Worm (Caenorhabditis elegans) whole organism, L2 larva: ENCODE data around the gene otpl-2.

Source experiments
- C34F6.9 ChIP-seq: fragments of 150-350 bp; optimal IDR thresholded peaks from 2 replicates; lab custom pipeline; 2014; ENCODE audit warnings: missing biosample characterization, missing genetic modification characterization
- F13H6.1 ChIP-seq: sonication (generic microtip); optimal IDR thresholded peaks from 2 replicates; lab custom pipeline; 2016; ENCODE audit warnings: missing genetic modification characterization, missing compliant biosample characterization
- ZK546.5 ChIP-seq: sonication (generic microtip); optimal IDR thresholded peaks from 2 replicates; lab custom pipeline; 2017; ENCODE audit warnings: missing biosample characterization, missing genetic modification characterization
- alr-1 ChIP-seq: fragments of 150-350 bp; optimal IDR thresholded peaks from 2 replicates; lab custom pipeline; 2014; ENCODE audit warnings: missing biosample characterization, missing genetic modification characterization
- aly-2 ChIP-seq: fragments of 150-350 bp; optimal IDR thresholded peaks from 2 replicates; lab custom pipeline; 2014; ENCODE audit warnings: missing biosample characterization, missing genetic modification characterization
- ama-1 ChIP-seq: fragments of 150-350 bp; optimal IDR thresholded peaks from 2 replicates; lab custom pipeline; 2018; ENCODE audit warnings: inconsistent platforms
- blmp-1 ChIP-seq: sonication (generic microtip); optimal IDR thresholded peaks from 2 replicates; lab custom pipeline; 2017; ENCODE audit warnings: missing genetic modification characterization, mild to moderate bottlenecking, missing compliant biosample characterization, antibody characterized with exemption, moderate library complexity; ENCODE audit not compliant: insufficient read depth
- ceh-16 ChIP-seq: fragments of 150-350 bp; optimal IDR thresholded peaks from 2 replicates; lab custom pipeline; 2014; ENCODE audit warnings: missing biosample characterization, missing genetic modification characterization
- egl-27 ChIP-seq: sonication (generic microtip); optimal IDR thresholded peaks from 3 replicates; lab custom pipeline; 2017; ENCODE audit warnings: missing biosample characterization, missing genetic modification reagents, missing genetic modification characterization
- elt-3 ChIP-seq: sonication (generic microtip); optimal IDR thresholded peaks from 2 replicates; lab custom pipeline; 2017; ENCODE audit warnings: missing biosample characterization, missing genetic modification characterization
- fos-1 ChIP-seq: fragments of 150-350 bp; optimal IDR thresholded peaks from 2 replicates; lab custom pipeline; 2014; ENCODE audit warnings: missing biosample characterization, missing genetic modification characterization
- gmeb-1 ChIP-seq: fragments of 150-350 bp; optimal IDR thresholded peaks from 2 replicates; lab custom pipeline; 2014; ENCODE audit warnings: missing biosample characterization, missing genetic modification characterization
- lin-13 ChIP-seq: fragments of 150-350 bp; optimal IDR thresholded peaks from 2 replicates; lab custom pipeline; 2014; ENCODE audit warnings: missing biosample characterization, missing genetic modification reagents, missing genetic modification characterization
- lin-39 ChIP-seq: fragments of 150-350 bp; optimal IDR thresholded peaks from 2 replicates; lab custom pipeline; 2014; ENCODE audit warnings: missing biosample characterization, missing genetic modification reagents, missing genetic modification characterization
- mbf-1 ChIP-seq: sonication (generic microtip); optimal IDR thresholded peaks from 2 replicates; lab custom pipeline; 2017; ENCODE audit warnings: missing biosample characterization, missing genetic modification characterization
- nhr-11 ChIP-seq: fragments of 150-350 bp; optimal IDR thresholded peaks from 2 replicates; lab custom pipeline; 2014; ENCODE audit warnings: missing biosample characterization, missing genetic modification characterization
- nhr-129 ChIP-seq: fragments of 150-350 bp; optimal IDR thresholded peaks from 2 replicates; lab custom pipeline; 2014; ENCODE audit warnings: missing biosample characterization, missing genetic modification characterization
- nhr-6 ChIP-seq: fragments of 150-350 bp; optimal IDR thresholded peaks from 2 replicates; lab custom pipeline; 2014; ENCODE audit warnings: missing biosample characterization, missing genetic modification characterization
- peb-1 ChIP-seq: fragments of 150-350 bp; optimal IDR thresholded peaks from 2 replicates; lab custom pipeline; 2014; ENCODE audit warnings: missing biosample characterization, missing genetic modification characterization
- sem-4 ChIP-seq: fragments of 150-350 bp; optimal IDR thresholded peaks from 2 replicates; lab custom pipeline; 2014; ENCODE audit warnings: missing biosample characterization, missing genetic modification reagents, missing genetic modification characterization
- skn-1 ChIP-seq: sonication (generic microtip); optimal IDR thresholded peaks from 2 replicates; lab custom pipeline; 2017; ENCODE audit warnings: missing biosample characterization, missing genetic modification characterization
- sma-3 ChIP-seq: sonication (generic microtip); optimal IDR thresholded peaks from 2 replicates; lab custom pipeline; 2016; ENCODE audit warnings: missing genetic modification reagents, missing genetic modification characterization, missing compliant biosample characterization
- sma-9 ChIP-seq, 2 experiments: fragments of 150-350 bp in 1 of 2; sonication (generic microtip) in 1 of 2; optimal IDR thresholded peaks; 2 replicates each; lab custom pipeline; 2014 to 2016; ENCODE audit warnings: missing genetic modification characterization in 2 of 2, mild to moderate bottlenecking in 1 of 2, missing biosample characterization in 1 of 2, missing compliant biosample characterization in 1 of 2, missing genetic modification reagents in 1 of 2, moderate library complexity in 1 of 2
- snpc-4 ChIP-seq: fragments of 150-350 bp; optimal IDR thresholded peaks from 2 replicates; lab custom pipeline; 2014; ENCODE audit warnings: missing biosample characterization, missing genetic modification characterization
- unc-39 ChIP-seq: fragments of 150-350 bp; optimal IDR thresholded peaks from 2 replicates; lab custom pipeline; 2014; ENCODE audit warnings: missing biosample characterization, missing genetic modification characterization
- unc-55 ChIP-seq: fragments of 150-350 bp; sonication (generic microtip); optimal IDR thresholded peaks from 3 replicates; lab custom pipeline; 2014; ENCODE audit warnings: missing biosample characterization, missing genetic modification reagents, missing genetic modification characterization
- zag-1 ChIP-seq: fragments of 150-350 bp; optimal IDR thresholded peaks from 2 replicates; lab custom pipeline; 2014; ENCODE audit warnings: missing biosample characterization, missing genetic modification characterization
- ztf-11 ChIP-seq: sonication (generic microtip); optimal IDR thresholded peaks from 2 replicates; lab custom pipeline; 2017; ENCODE audit warnings: missing biosample characterization, missing genetic modification characterization

Gene otpl-2

DNA sequence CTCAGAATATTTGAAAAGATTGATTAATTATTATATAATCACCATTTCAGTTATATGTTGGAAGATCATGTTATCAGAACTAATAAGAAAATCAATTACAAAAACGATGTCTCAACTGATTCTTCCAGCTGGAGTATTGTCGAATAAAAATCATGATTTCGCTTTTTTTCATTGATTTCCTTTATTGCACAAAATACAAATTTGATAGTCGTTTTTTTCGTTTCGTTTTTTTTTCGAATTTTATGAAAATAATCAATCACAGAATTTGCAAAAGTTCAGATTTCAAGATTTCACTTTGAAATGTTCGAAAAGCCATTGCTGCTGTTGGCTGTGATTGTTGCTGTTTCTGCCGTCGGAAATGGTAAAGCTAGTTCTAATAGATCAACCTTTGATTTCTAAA is 37.7 kb upstream of the otpl-2 start, which contains the start of gene C49G7.13:
C49G7.13 (plus strand) TSS at position 301 of the 400 bp plus-strand sequence.
- TF ChIP-seq blmp-1 (tag; lab: Kevin White, UChicago) (no peak), ceh-16 (tag; lab: Kevin White, UChicago) (no peak), ztf-11 (tag; lab: Kevin White, UChicago) (no peak), unc-39 (tag; lab: Kevin White, UChicago) (no peak), mbf-1 (no peak), sma-3 (GFP tag; lab: Kevin White, UChicago) (no peak), peb-1 (tag; lab: Kevin White, UChicago) (no peak), skn-1 (tag; lab: Kevin White, UChicago) (no peak), unc-55 (GFP tag; lab: Kevin White, UChicago) (no peak)
- TF ChIP-seq, all 48 proteins: peak for 0

- TF ChIP-seq lin-13, result no peak
- TF ChIP-seq mbf-1, result no peak
- TF ChIP-seq C34F6.9 (tag; lab: Kevin White, UChicago), result no peak
- TF ChIP-seq sma-3 (GFP tag; lab: Kevin White, UChicago), result no peak
- no peak for TF ChIP-seq egl-27 (tag; lab: Kevin White, UChicago)
- no peak for TF ChIP-seq peb-1 (tag; lab: Kevin White, UChicago)
- TF ChIP-seq F13H6.1 (tag; lab: Kevin White, UChicago), result no peak
- no peak for TF ChIP-seq blmp-1 (tag; lab: Kevin White, UChicago)
These were observed 35.4 kb upstream of the otpl-2 start, which contains the start of gene C49G7.12 for ce11 chrV:4038110-4038509. Gene C49G7.12, plus strand, starts transcription at chrV:4038410.

DNA sequence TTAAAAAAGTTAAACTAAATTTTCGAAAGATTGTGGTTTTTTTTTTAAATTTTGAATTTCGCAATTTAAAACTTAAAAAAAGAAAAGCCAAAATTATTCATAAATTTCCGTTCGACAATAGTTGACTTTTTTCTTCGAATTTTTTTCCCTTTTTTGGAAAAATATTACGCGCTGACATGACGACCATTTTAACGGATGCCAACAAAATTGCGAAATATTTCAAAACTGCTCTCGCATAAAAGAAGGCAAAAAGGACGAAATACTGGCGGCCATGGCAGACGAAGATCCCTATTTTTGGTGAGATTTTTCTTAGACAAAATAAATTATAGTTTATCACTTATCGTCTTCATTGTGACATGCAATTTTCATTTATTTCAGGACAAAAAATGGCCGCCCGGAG is 35.0 kb upstream of the otpl-2 start:
- TF ChIP-seq alr-1 (tag; lab: Kevin White, UChicago) (no peak), nhr-129 (tag; lab: Kevin White, UChicago) (peak; percentile 69)

DNA sequence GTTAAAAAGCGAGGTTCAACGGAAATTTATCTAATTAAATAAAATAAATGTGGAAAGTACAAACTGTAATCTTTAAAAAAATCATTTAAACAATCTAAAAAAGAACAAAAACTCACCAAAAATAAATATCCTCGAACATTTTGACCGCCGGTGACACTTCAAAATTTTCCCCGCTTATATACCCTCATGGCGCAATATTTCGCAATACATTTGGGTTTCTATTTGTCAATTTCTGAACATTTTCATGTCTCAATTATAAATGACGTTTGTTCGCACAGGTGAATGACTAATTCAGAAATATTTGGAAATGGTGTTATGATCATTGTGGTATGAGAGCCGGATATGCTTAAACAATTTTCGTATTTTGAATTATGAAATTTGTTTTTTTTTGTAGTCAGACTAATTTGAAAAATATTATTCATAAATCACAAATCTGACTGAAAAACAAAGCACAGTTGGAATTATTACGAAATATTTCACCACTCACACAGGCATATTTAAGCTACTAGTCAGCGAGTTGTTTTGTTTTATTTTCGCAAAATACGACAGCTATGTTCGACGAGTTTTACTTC is 31.6 kb upstream of the otpl-2 start, which contains the start of the genes C49G7.10 and irg-2:
C49G7.10 (minus strand) TSS at position 169 of the 572 bp plus-strand sequence.
irg-2 (plus strand) TSS at position 329 of the 572 bp plus-strand sequence.
- TF ChIP-seq ztf-11 (tag; lab: Kevin White, UChicago), result no peak
- no peak for TF ChIP-seq egl-27 (tag; lab: Kevin White, UChicago)
- peak; percentile 35 for TF ChIP-seq unc-55 (GFP tag; lab: Kevin White, UChicago)
- TF ChIP-seq elt-3 (tag; lab: Kevin White, UChicago), result no peak
- peak; percentile 100 for TF ChIP-seq nhr-129 (tag; lab: Kevin White, UChicago)
- TF ChIP-seq gmeb-1 (tag; lab: Kevin White, UChicago), result no peak
- no peak for TF ChIP-seq nhr-11 (tag; lab: Kevin White, UChicago)
- peak; percentile 24 for TF ChIP-seq C34F6.9 (tag; lab: Kevin White, UChicago)
- TF ChIP-seq fos-1 (tag; lab: Kevin White, UChicago), result peak; percentile 2

DNA sequence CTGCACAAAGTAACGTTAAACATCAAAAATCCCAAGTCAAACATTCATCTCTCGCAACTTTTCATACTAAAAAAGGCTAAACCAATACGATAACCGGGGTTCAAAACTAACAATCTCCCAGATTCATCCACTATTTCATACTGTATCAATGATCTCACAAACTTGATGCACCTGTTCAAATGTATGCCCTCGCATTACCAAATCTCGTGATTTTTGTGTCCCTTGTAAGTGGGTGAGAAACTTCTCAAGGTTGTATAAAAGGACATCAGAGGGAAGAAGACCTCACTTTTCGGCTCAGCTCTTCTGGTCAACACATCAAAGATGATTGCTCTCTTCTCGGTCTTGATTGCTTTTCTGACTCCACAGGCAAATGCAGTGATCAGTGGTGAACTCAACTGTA is 29.9 kb upstream of the otpl-2 start, which contains the start of gene phat-3:
phat-3 (plus strand) TSS at position 301 of the 400 bp plus-strand sequence.
- TF ChIP-seq nhr-6 (tag; lab: Kevin White, UChicago) (no peak), gmeb-1 (tag; lab: Kevin White, UChicago) (no peak), ceh-16 (tag; lab: Kevin White, UChicago) (no peak), snpc-4 (tag; lab: Kevin White, UChicago) (no peak), sem-4 (tag; lab: Kevin White, UChicago) (no peak), lin-39 (tag; lab: Kevin White, UChicago) (no peak), aly-2 (tag; lab: Kevin White, UChicago) (no peak), elt-3 (tag; lab: Kevin White, UChicago) (no peak), zag-1 (tag; lab: Kevin White, UChicago) (no peak), sma-9 (GFP tag; optimal IDR thresholded peaks at IDR 0.05; lab: Kevin White, UChicago) (no peak), sma-9 (tag; optimal IDR thresholded peaks at IDR 0.05; lab: Kevin White, UChicago) (no peak)

DNA sequence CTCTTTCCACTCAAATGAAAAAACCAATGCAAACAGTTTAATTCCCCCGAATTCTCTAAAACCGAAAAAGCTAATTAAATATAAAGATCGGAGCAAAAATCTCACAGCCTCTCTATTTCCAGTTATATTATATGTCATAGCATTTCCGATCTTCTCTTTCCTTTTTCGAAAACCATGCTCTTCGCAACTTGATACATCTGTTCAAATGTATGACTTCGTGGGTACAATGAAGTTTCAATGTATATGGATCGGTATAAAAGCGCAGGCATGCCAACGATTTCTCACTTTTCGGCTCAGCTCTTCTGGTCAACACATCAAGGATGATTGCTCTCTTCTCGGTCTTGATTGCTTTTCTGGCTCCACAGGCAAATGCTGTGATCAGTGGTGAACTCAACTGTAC is 27.4 kb upstream of the otpl-2 start, which contains the start of gene phat-7:
phat-7 (plus strand) TSS at position 301 of the 400 bp plus-strand sequence.
- TF ChIP-seq aly-2 (tag; lab: Kevin White, UChicago) (no peak), ztf-11 (tag; lab: Kevin White, UChicago) (no peak), nhr-11 (tag; lab: Kevin White, UChicago) (no peak), egl-27 (tag; lab: Kevin White, UChicago) (no peak), sma-3 (GFP tag; lab: Kevin White, UChicago) (no peak), ama-1 (lab: Kevin White, UChicago) (no peak), ceh-16 (tag; lab: Kevin White, UChicago) (no peak), lin-13 (no peak), nhr-129 (tag; lab: Kevin White, UChicago) (no peak), ZK546.5 (no peak)
- TF ChIP-seq, all 48 proteins: peak for 0
